Worm (Caenorhabditis elegans) whole organism, L2 larva: ENCODE measurements around the gene sri-27.

Experiments used
- ZK546.5 ChIP-seq: sonication (generic microtip); optimal IDR thresholded peaks from 2 replicates; lab custom pipeline; 2017; ENCODE audit warnings: missing biosample characterization, missing genetic modification characterization
- ama-1 ChIP-seq: fragments of 150-350 bp; optimal IDR thresholded peaks from 2 replicates; lab custom pipeline; 2018; ENCODE audit warnings: inconsistent platforms
- ceh-82 ChIP-seq: fragments of 150-350 bp; optimal IDR thresholded peaks from 2 replicates; lab custom pipeline; 2014; ENCODE audit warnings: missing biosample characterization, missing genetic modification characterization
- lin-13 ChIP-seq: fragments of 150-350 bp; optimal IDR thresholded peaks from 2 replicates; lab custom pipeline; 2014; ENCODE audit warnings: missing biosample characterization, missing genetic modification reagents, missing genetic modification characterization
- mab-5 ChIP-seq: fragments of 150-350 bp; optimal IDR thresholded peaks from 2 replicates; lab custom pipeline; 2014; ENCODE audit warnings: missing biosample characterization, missing genetic modification characterization
- nhr-11 ChIP-seq: fragments of 150-350 bp; optimal IDR thresholded peaks from 2 replicates; lab custom pipeline; 2014; ENCODE audit warnings: missing biosample characterization, missing genetic modification characterization
- nhr-77 ChIP-seq: fragments of 150-350 bp; optimal IDR thresholded peaks from 2 replicates; lab custom pipeline; 2014; ENCODE audit warnings: missing biosample characterization, missing genetic modification characterization
- sem-4 ChIP-seq: fragments of 150-350 bp; optimal IDR thresholded peaks from 2 replicates; lab custom pipeline; 2014; ENCODE audit warnings: missing biosample characterization, missing genetic modification reagents, missing genetic modification characterization
- skn-1 ChIP-seq: sonication (generic microtip); optimal IDR thresholded peaks from 2 replicates; lab custom pipeline; 2017; ENCODE audit warnings: missing biosample characterization, missing genetic modification characterization
- unc-62 ChIP-seq: fragments of 150-350 bp; optimal IDR thresholded peaks from 2 replicates; lab custom pipeline; 2014; ENCODE audit warnings: missing biosample characterization, missing genetic modification reagents, missing genetic modification characterization
- zag-1 ChIP-seq: fragments of 150-350 bp; optimal IDR thresholded peaks from 2 replicates; lab custom pipeline; 2014; ENCODE audit warnings: missing biosample characterization, missing genetic modification characterization

- TF ChIP-seq unc-62 (GFP tag; lab: Kevin White, UChicago) = no peak
- TF ChIP-seq nhr-77 = no peak
- TF ChIP-seq zag-1 (tag; lab: Kevin White, UChicago) = no peak
- TF ChIP-seq ZK546.5 (tag; lab: Kevin White, UChicago) = no peak
- TF ChIP-seq nhr-11 (tag; lab: Kevin White, UChicago) = no peak
- no peak for TF ChIP-seq skn-1 (tag; lab: Kevin White, UChicago)
- no peak for TF ChIP-seq ceh-82 (tag; lab: Kevin White, UChicago)
- no peak for TF ChIP-seq lin-13 (GFP tag; lab: Kevin White, UChicago)
- no peak for TF ChIP-seq sem-4 (tag; lab: Kevin White, UChicago)
- TF ChIP-seq ama-1 (lab: Kevin White, UChicago) = no peak
- TF ChIP-seq mab-5 = no peak
These were observed 23.8 kb upstream of the sri-27 start, which contains the start of gene srw-90 for ce11 chrV:1701584-1702101.
